Worm (Caenorhabditis elegans): Measurements from ENCODE around the gene sco-1.

sco-1 gene

ce11 chrII:4299227-4299703, at the start of gene sco-1:
Gene sco-1, plus strand, starts transcription at chrII:4299653.
- no peak for TF ChIP-seq elt-3 (tag; optimal IDR thresholded peaks at IDR 0.05)
- TF ChIP-seq daf-12 (tag; optimal IDR thresholded peaks at IDR 0.05) = no peak
- TF ChIP-seq sea-2 (GFP tag; optimal IDR thresholded peaks at IDR 0.05) = no peak
- TF ChIP-seq lin-39 (tag; optimal IDR thresholded peaks at IDR 0.05) = peak; percentile 95
- TF ChIP-seq unc-39 (tag; optimal IDR thresholded peaks at IDR 0.05) = no peak
- no peak for TF ChIP-seq ceh-9 (tag; optimal IDR thresholded peaks at IDR 0.05)
- TF ChIP-seq unc-62 (GFP tag; optimal IDR thresholded peaks at IDR 0.05) = no peak
- TF ChIP-seq ceh-82 (tag; optimal IDR thresholded peaks at IDR 0.05) = peak; percentile 83
- peak; percentile 63 for TF ChIP-seq ama-1 (optimal IDR thresholded peaks at IDR 0.05)
- peak; percentile 98 for TF ChIP-seq nhr-23 (tag; optimal IDR thresholded peaks at IDR 0.05)
- no peak for TF ChIP-seq zag-1 (tag; optimal IDR thresholded peaks at IDR 0.05)
- peak; percentile 48 for TF ChIP-seq nhr-11 (tag; optimal IDR thresholded peaks at IDR 0.05)
- TF ChIP-seq nhr-43 (tag; optimal IDR thresholded peaks at IDR 0.05; ENCODE audit: poor library complexity, severe bottlenecking) = peak; percentile 98
- TF ChIP-seq ZK546.5 (tag; optimal IDR thresholded peaks at IDR 0.05) = peak; percentile 48
- TF ChIP-seq nhr-237 (tag; optimal IDR thresholded peaks at IDR 0.05) = no peak
- TF ChIP-seq ceh-28 (tag; optimal IDR thresholded peaks at IDR 0.05) = peak; percentile 87
- TF ChIP-seq fkh-2 (tag; optimal IDR thresholded peaks at IDR 0.05) = peak; percentile 8
- peak; percentile 78 for TF ChIP-seq tbx-2 (tag; optimal IDR thresholded peaks at IDR 0.05)
- peak; percentile 80 for TF ChIP-seq skn-1 (tag; optimal IDR thresholded peaks at IDR 0.05)
- peak; percentile 96 for TF ChIP-seq nfya-1 (tag; optimal IDR thresholded peaks at IDR 0.05; ENCODE audit: insufficient read depth)
- peak; percentile 92 for TF ChIP-seq lsy-12 (tag; optimal IDR thresholded peaks at IDR 0.05)
- TF ChIP-seq nhr-12 (tag; optimal IDR thresholded peaks at IDR 0.05) = no peak
- no peak for TF ChIP-seq mml-1 (tag; optimal IDR thresholded peaks at IDR 0.05)
- peak; percentile 46 for TF ChIP-seq fos-1 (tag; optimal IDR thresholded peaks at IDR 0.05)
- peak; percentile 85 for TF ChIP-seq jun-1 (tag; optimal IDR thresholded peaks at IDR 0.05)
- TF ChIP-seq nhr-77 (tag; optimal IDR thresholded peaks at IDR 0.05) = peak; percentile 28
- no peak for TF ChIP-seq ztf-11 (tag; optimal IDR thresholded peaks at IDR 0.05)
- peak; percentile 7 for TF ChIP-seq elt-1 (tag; optimal IDR thresholded peaks at IDR 0.05)
- peak; percentile 93 for TF ChIP-seq hmg-11 (tag; optimal IDR thresholded peaks at IDR 0.05)
- no peak for TF ChIP-seq eor-1 (tag; optimal IDR thresholded peaks at IDR 0.05)
- TF ChIP-seq nhr-76 (tag; optimal IDR thresholded peaks at IDR 0.05) = no peak
- peak; percentile 56 for TF ChIP-seq ceh-16 (tag; optimal IDR thresholded peaks at IDR 0.05)
- TF ChIP-seq R02D3.7 (tag; optimal IDR thresholded peaks at IDR 0.05) = peak; percentile 100
- TF ChIP-seq nhr-28 (tag; optimal IDR thresholded peaks at IDR 0.05) = peak; percentile 28
- TF ChIP-seq egl-27 (tag; optimal IDR thresholded peaks at IDR 0.05) = peak; percentile 80
- peak; percentile 96 for TF ChIP-seq egl-5 (tag; optimal IDR thresholded peaks at IDR 0.05)
- TF ChIP-seq elt-2 (tag; optimal IDR thresholded peaks at IDR 0.05) = peak; percentile 78
- TF ChIP-seq fkh-10 (GFP tag; optimal IDR thresholded peaks at IDR 0.05) = peak; percentile 94
- TF ChIP-seq mdl-1 (tag; optimal IDR thresholded peaks at IDR 0.05) = peak; percentile 24
- peak; percentile 41 for TF ChIP-seq ztf-4 (tag; optimal IDR thresholded peaks at IDR 0.05)
- TF ChIP-seq nhr-67 (tag; optimal IDR thresholded peaks at IDR 0.05) = no peak
- TF ChIP-seq nhr-25 (tag; optimal IDR thresholded peaks at IDR 0.05) = peak; percentile 88
- peak; percentile 52 for TF ChIP-seq aly-2 (tag; optimal IDR thresholded peaks at IDR 0.05)
- TF ChIP-seq pha-4 (tag; optimal IDR thresholded peaks at IDR 0.05) = peak; percentile 100
- peak; percentile 87 for TF ChIP-seq pqm-1 (tag; optimal IDR thresholded peaks at IDR 0.05)
- peak; percentile 85 for TF ChIP-seq snpc-4 (tag; optimal IDR thresholded peaks at IDR 0.05)
- peak; percentile 99 for TF ChIP-seq lin-15B (tag; optimal IDR thresholded peaks at IDR 0.05)
